Worm (Caenorhabditis elegans): ENCODE data around the gene Y53F4B.18.
A peak's percentile ranks its signal among the peaks of the same experiment; 100 is the strongest.

Gene Y53F4B.18

ce11 chrII:15089086-15089895 lies 17.8 kb upstream of the Y53F4B.18 start (continued):
- TF ChIP-seq swsn-7 (tag; optimal IDR thresholded peaks at IDR 0.05) (peak; percentile 86), fos-1 (tag; optimal IDR thresholded peaks at IDR 0.05) (peak; percentile 7), lsy-2 (tag; optimal IDR thresholded peaks at IDR 0.05) (peak; percentile 66 to 78), lin-35 (GFP tag; optimal IDR thresholded peaks at IDR 0.05) (peak; percentile 93 to 95), snu-23 (GFP tag; optimal IDR thresholded peaks at IDR 0.05) (peak; percentile 85), zag-1 (tag; optimal IDR thresholded peaks at IDR 0.05) (no peak), lin-13 (GFP tag; optimal IDR thresholded peaks at IDR 0.05) (peak; percentile 19), egl-13 (tag; optimal IDR thresholded peaks at IDR 0.05) (peak; percentile 93), xbp-1 (tag; optimal IDR thresholded peaks at IDR 0.05) (peak; percentile 83), vab-15 (tag; optimal IDR thresholded peaks at IDR 0.05) (peak; percentile 91), ceh-90 (tag; optimal IDR thresholded peaks at IDR 0.05) (peak; percentile 97), skn-1 (tag; optimal IDR thresholded peaks at IDR 0.05) (peak; percentile 12), pag-3 (tag; optimal IDR thresholded peaks at IDR 0.05; ENCODE audit: borderline replicate concordance, insufficient read depth) (no peak), ets-5 (GFP tag; IDR thresholded peaks at IDR 0.05) (no peak), unc-130 (tag; optimal IDR thresholded peaks at IDR 0.05) (peak; percentile 54), efl-1 (optimal IDR thresholded peaks at IDR 0.05) (peak; percentile 96), efl-1 (GFP tag; optimal IDR thresholded peaks at IDR 0.05 in 1 of 2) (peak; percentile 94 to 99), efl-3 (GFP tag; optimal IDR thresholded peaks at IDR 0.05) (peak; percentile 24), nhr-19 (GFP tag; conservative IDR thresholded peaks at IDR 0.05) (peak; percentile 79), dsc-1 (tag; optimal IDR thresholded peaks at IDR 0.05) (peak; percentile 92), elt-2 (tag; optimal IDR thresholded peaks at IDR 0.05) (peak; percentile 58), ceh-88 (GFP tag; IDR thresholded peaks at IDR 0.05) (peak; percentile 33; the same call in 1 of the 2 replicates), fkh-8 (tag; optimal IDR thresholded peaks at IDR 0.05) (peak; percentile 75), nhr-28 (tag; optimal IDR thresholded peaks at IDR 0.05) (no peak), pax-3 (tag; optimal IDR thresholded peaks at IDR 0.05) (peak; percentile 92), isw-1 (GFP tag; IDR thresholded peaks at IDR 0.05) (peak; percentile 52), lir-3 (tag; optimal IDR thresholded peaks at IDR 0.05; ENCODE audit: poor library complexity) (peak; percentile 95), mep-1 (tag; optimal IDR thresholded peaks at IDR 0.05) (peak; percentile 53), ama-1 (optimal IDR thresholded peaks at IDR 0.05) (no peak), pqm-1 (tag; optimal IDR thresholded peaks at IDR 0.05) (no peak), C04F5.9 (tag; optimal IDR thresholded peaks at IDR 0.05) (peak; percentile 81), rnt-1 (tag; optimal IDR thresholded peaks at IDR 0.05) (peak; percentile 96), hlh-17 (GFP tag; optimal IDR thresholded peaks at IDR 0.05; ENCODE audit: borderline replicate concordance) (no peak), ztf-4 (tag; optimal IDR thresholded peaks at IDR 0.05) (no peak), alr-1 (tag; optimal IDR thresholded peaks at IDR 0.05; ENCODE audit: borderline replicate concordance) (no peak), sup-37 (GFP tag; optimal IDR thresholded peaks at IDR 0.05) (peak; percentile 5), Y116A8C.19 (tag; optimal IDR thresholded peaks at IDR 0.05; ENCODE audit: borderline replicate concordance) (peak; percentile 51)

- TF ChIP-seq nhr-237 (tag; optimal IDR thresholded peaks at IDR 0.05) = no peak
- TF ChIP-seq mep-1 (tag; optimal IDR thresholded peaks at IDR 0.05) = no peak
- peak; percentile 9 for TF ChIP-seq nhr-85 (tag)
Measured at ce11 chrII:15084170-15084569, 12.7 kb upstream of the Y53F4B.18 start, which contains the start of gene Y53F4B.20. TSS of gene Y53F4B.20 (plus strand) at chrII:15084470.

ce11 chrII:15080535-15080934 lies 9.1 kb upstream of the Y53F4B.18 start:
- no peak for TF ChIP-seq pag-3 (tag; optimal IDR thresholded peaks at IDR 0.05; ENCODE audit: borderline replicate concordance, insufficient read depth)
